Worm (Caenorhabditis elegans): ENCODE measurements around the gene ttr-39.

The ttr-39 gene

ce11 chrIV:10065159-10065558 lies 24.5 kb downstream of the ttr-39 start:
- TF ChIP-seq unc-55 (GFP tag; optimal IDR thresholded peaks at IDR 0.05) (peak; percentile 99), T23F11.4 (GFP tag; optimal IDR thresholded peaks at IDR 0.05) (no peak)

DNA sequence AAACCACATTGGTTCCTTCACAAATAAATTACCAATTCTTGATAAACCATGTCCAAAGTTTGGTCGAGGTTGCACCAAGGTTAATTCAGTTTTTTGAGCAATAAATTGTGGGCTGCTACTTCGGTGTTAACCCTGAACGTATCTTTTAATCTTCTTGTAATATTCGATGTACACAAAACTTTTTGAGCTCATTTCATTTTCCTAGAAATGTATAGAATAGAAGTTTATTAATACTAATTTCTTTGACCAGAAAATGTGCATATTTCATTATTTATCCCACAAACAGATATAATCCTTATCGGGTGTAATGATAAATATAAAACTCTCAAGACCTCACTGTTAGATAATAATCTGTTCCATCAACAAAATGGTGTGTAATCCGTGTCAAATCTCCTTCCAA lies 25.7 kb downstream of the ttr-39 start:
- TF ChIP-seq ceh-31 (tag; optimal IDR thresholded peaks at IDR 0.05) (no peak), fkh-6 (tag; optimal IDR thresholded peaks at IDR 0.05) (no peak), pha-2 (tag; optimal IDR thresholded peaks at IDR 0.05) (no peak)

DNA sequence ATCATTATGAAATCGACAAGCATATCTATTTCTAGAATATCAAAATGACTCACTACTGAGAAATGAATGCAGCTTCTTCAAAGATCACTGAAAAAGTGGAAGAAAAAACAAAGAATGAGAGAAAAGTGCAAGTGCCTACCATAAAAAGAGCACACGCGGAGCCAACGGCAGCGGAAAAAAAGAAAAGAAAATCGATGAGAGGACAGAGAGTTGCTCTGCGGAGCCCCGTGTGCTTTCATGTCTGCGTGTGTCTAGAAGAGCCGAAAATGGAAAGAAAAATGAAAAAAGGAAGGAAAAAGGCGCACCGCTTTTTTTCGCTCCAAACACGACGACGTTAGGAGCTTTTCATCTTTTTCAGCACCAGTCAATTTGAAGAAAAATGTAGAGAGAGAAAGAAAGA lies 26.9 kb downstream of the ttr-39 start, which contains the start of gene ipla-7:
Gene ipla-7 (minus strand): TSS at position 122 of the 400 bp plus-strand sequence.
- no peak for TF ChIP-seq dmd-4 (tag; optimal IDR thresholded peaks at IDR 0.05; ENCODE audit: borderline replicate concordance)
- TF ChIP-seq fax-1 (tag; optimal IDR thresholded peaks at IDR 0.05), result peak; percentile 9
- TF ChIP-seq ceh-30 (tag; optimal IDR thresholded peaks at IDR 0.05), result no peak
- peak; percentile 54 for TF ChIP-seq ceh-48 (tag; optimal IDR thresholded peaks at IDR 0.05)
- TF ChIP-seq unc-42 (tag; optimal IDR thresholded peaks at IDR 0.05), result peak; percentile 37

- TF ChIP-seq elt-4 (tag; optimal IDR thresholded peaks at IDR 0.05) (no peak), ceh-24 (tag; optimal IDR thresholded peaks at IDR 0.05) (no peak), ceh-31 (tag; optimal IDR thresholded peaks at IDR 0.05) (no peak)
Observed at ce11 chrIV:10060795-10061194, 28.9 kb downstream of the ttr-39 start.

DNA sequence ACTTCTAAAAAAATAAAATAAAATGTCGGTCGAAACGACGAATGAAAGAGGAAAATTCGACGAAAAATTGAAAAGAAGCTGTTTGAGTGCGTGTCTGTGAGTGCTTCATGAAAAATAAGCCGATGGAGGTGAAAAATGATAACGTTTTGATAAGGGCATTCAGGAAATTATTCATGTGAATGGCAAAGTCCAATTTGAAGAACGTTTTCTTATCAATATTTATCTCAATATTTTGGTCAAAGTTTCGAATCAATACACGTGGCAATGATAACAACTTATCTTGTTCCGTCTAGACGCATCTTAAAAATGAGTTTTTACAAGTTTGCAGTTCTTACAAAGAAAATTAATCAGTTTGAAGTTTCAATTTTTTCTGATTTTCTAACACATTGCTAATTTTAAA lies 30.5 kb downstream of the ttr-39 start:
- no peak for TF ChIP-seq ahr-1 (tag; optimal IDR thresholded peaks at IDR 0.05)
- peak; percentile 91 for TF ChIP-seq elt-2 (tag; optimal IDR thresholded peaks at IDR 0.05)
- no peak for TF ChIP-seq ztf-16 (tag; optimal IDR thresholded peaks at IDR 0.05)
- TF ChIP-seq nhr-232 (tag; optimal IDR thresholded peaks at IDR 0.05), result no peak

DNA sequence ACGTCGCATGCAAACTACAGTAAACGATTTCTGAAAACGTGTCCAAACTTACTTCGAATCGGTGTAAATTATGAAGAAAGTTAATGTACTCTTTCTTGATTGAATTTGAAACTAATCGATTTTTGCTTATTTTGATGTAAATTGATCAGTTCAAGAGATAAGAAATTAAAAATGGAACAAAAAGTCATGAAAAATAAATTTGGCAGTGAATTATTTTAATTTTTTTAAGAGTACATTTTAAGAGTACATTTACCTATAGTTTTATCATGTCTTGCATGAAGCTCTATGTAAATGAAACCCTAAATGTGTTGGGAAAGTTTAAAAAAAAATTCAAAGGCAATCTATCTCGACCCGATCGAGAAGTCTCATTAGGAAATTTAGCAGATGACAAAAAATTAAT lies 33.5 kb downstream of the ttr-39 start, which contains the start of gene T04B2.7:
Gene T04B2.7 (minus strand): TSS at position 101 of the 400 bp plus-strand sequence.
- no peak for TF ChIP-seq odd-2 (tag; optimal IDR thresholded peaks at IDR 0.05)
- TF ChIP-seq Y22D7AL.16 (tag; optimal IDR thresholded peaks at IDR 0.05), result no peak
- TF ChIP-seq elt-2 (tag; optimal IDR thresholded peaks at IDR 0.05), result no peak
- no peak for TF ChIP-seq ceh-2 (tag; optimal IDR thresholded peaks at IDR 0.05)
- no peak for TF ChIP-seq ahr-1 (tag; optimal IDR thresholded peaks at IDR 0.05)
- no peak for TF ChIP-seq madf-2 (tag; optimal IDR thresholded peaks at IDR 0.05)
- no peak for TF ChIP-seq lin-11 (tag; optimal IDR thresholded peaks at IDR 0.05)
- TF ChIP-seq hlh-30 (tag; optimal IDR thresholded peaks at IDR 0.05; ENCODE audit: insufficient read depth), result no peak
- no peak for TF ChIP-seq dve-1 (tag; optimal IDR thresholded peaks at IDR 0.05)
- TF ChIP-seq ceh-45 (GFP tag; IDR thresholded peaks at IDR 0.05), result no peak

- TF ChIP-seq F13H6.1 (tag; optimal IDR thresholded peaks at IDR 0.05) (no peak), C38D4.7 (GFP tag; optimal IDR thresholded peaks at IDR 0.05) (no peak), ceh-22 (tag; optimal IDR thresholded peaks at IDR 0.05) (no peak), ref-2 (tag; optimal IDR thresholded peaks at IDR 0.05) (no peak), ceh-14 (tag; optimal IDR thresholded peaks at IDR 0.05) (no peak), eyg-1 (tag; optimal IDR thresholded peaks at IDR 0.05) (no peak)
Observed at ce11 chrIV:10053550-10053949, 36.1 kb downstream of the ttr-39 start, which contains the start of gene srv-12. srv-12 (minus strand) TSS chrIV:10053650.

DNA sequence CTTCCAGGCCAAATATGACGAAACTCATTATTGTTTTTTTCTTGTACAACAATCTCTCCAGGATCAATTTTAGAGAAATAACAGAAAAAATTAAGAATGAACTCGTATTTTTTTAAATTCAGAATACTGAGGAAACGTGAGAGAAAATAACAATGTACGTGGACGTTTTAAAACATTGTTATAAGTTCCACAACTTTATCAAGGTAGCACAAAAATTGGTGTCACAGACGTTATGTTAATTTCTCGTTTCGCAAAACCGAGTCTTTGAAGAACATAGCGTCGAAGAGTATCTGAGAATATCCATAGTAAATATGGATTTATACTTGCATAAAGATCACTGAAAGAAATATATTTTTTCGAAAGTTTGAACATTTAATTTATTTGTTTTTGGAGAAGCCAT lies 38.6 kb downstream of the ttr-39 start, which contains the start of gene T04B2.8:
Gene T04B2.8 (minus strand): TSS at position 101 of the 400 bp plus-strand sequence.
- no peak for TF ChIP-seq pat-9 (tag; optimal IDR thresholded peaks at IDR 0.05)
- no peak for TF ChIP-seq ztf-16 (tag; optimal IDR thresholded peaks at IDR 0.05)
- TF ChIP-seq hlh-15 (tag; optimal IDR thresholded peaks at IDR 0.05), result no peak
- TF ChIP-seq T23F11.4 (GFP tag; optimal IDR thresholded peaks at IDR 0.05), result no peak
- no peak for TF ChIP-seq rnt-1 (tag; optimal IDR thresholded peaks at IDR 0.05)
- no peak for TF ChIP-seq ceh-24 (tag; optimal IDR thresholded peaks at IDR 0.05)
- TF ChIP-seq pha-2 (tag; optimal IDR thresholded peaks at IDR 0.05), result no peak
- no peak for TF ChIP-seq C38D4.7 (GFP tag; optimal IDR thresholded peaks at IDR 0.05)
- TF ChIP-seq K09A11.1 (tag; optimal IDR thresholded peaks at IDR 0.05; ENCODE audit: insufficient read depth), result no peak
- TF ChIP-seq ceh-31 (tag; optimal IDR thresholded peaks at IDR 0.05), result no peak
- no peak for TF ChIP-seq ceh-48 (tag; optimal IDR thresholded peaks at IDR 0.05)
- TF ChIP-seq eyg-1 (tag; optimal IDR thresholded peaks at IDR 0.05), result no peak
- TF ChIP-seq fkh-6 (tag; optimal IDR thresholded peaks at IDR 0.05), result no peak
- TF ChIP-seq hlh-30 (tag; optimal IDR thresholded peaks at IDR 0.05; ENCODE audit: insufficient read depth), result no peak
- TF ChIP-seq sox-4 (tag; optimal IDR thresholded peaks at IDR 0.05), result no peak
- TF ChIP-seq nfya-1 (tag; optimal IDR thresholded peaks at IDR 0.05), result no peak
